Fruit fly (Drosophila melanogaster): Measurements from ENCODE around the gene CG15731.
A peak's percentile ranks its signal among the peaks of the same experiment; 100 is the strongest.

CG15731 gene

DNA sequence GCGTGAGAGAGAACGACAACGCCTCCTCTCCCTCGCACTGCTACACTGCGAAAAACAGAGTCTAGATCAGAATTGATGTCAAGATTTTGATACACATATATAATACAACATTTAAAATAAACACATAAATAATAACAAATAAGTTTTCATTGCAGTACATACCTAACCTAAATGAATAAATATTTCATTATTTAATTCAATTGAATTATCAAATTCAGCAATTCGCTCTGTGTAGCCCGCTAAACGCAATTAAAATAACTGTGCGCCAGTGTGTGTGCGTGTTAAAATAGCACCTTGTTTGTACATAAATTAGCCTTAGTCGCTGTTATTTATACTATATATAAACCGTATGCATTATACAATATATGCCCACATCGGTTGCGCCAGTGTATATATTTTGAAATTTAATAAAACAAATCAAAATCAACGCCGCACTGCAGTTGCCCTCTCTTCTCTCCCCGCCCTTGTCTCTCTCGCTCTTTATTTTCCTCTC, 14.7 kb upstream of the CG15731 start (continued):
- TF ChIP-seq bcd (GFP tag; optimal IDR thresholded peaks at IDR 0.05) (peak; percentile 95), chif (GFP tag; optimal IDR thresholded peaks at IDR 0.05) (peak; percentile 49 to 57), Ravus (GFP tag; IDR thresholded peaks at IDR 0.05) (peak; percentile 90), CG3838 (GFP tag; optimal IDR thresholded peaks at IDR 0.05) (peak; percentile 59), Mad (GFP tag; optimal IDR thresholded peaks at IDR 0.05) (peak; percentile 81), CG7786 (GFP tag; optimal IDR thresholded peaks at IDR 0.05) (peak; percentile 19), NK7.1 (GFP tag; optimal IDR thresholded peaks at IDR 0.05) (peak; percentile 45), CG31365 (tag; optimal IDR thresholded peaks at IDR 0.05) (peak; percentile 68), CG3726 (GFP tag; IDR thresholded peaks at IDR 0.05) (peak; percentile 88), CG8089 (GFP tag; optimal IDR thresholded peaks at IDR 0.05) (no peak), Hr78 (GFP tag; optimal IDR thresholded peaks at IDR 0.05) (peak in 1 of 2 experiments; percentile 83), Hsf (GFP tag; optimal IDR thresholded peaks at IDR 0.05) (peak; percentile 88), CG8359 (GFP tag; optimal IDR thresholded peaks at IDR 0.05; ENCODE audit: borderline replicate concordance) (peak; percentile 82), tll (GFP tag; optimal IDR thresholded peaks at IDR 0.05) (peak in 1 of 2 experiments; percentile 24), E2f2 (GFP tag; IDR thresholded peaks at IDR 0.05) (peak; percentile 81), CG11696 (GFP tag; IDR thresholded peaks at IDR 0.05) (peak; percentile 85), bab2 (GFP tag; optimal IDR thresholded peaks at IDR 0.05) (peak; percentile 66), sens-2 (GFP tag; IDR thresholded peaks at IDR 0.05) (peak; percentile 82), CG6654 (GFP tag; optimal IDR thresholded peaks at IDR 0.05) (peak; percentile 76), mld (GFP tag; IDR thresholded peaks at IDR 0.05; ENCODE audit: partially characterized antibody) (no peak), Ets65A (GFP tag) (peak; percentile 95), CG6854 (GFP tag; optimal IDR thresholded peaks at IDR 0.05) (peak; percentile 92), Nf-YB (GFP tag; optimal IDR thresholded peaks at IDR 0.05) (peak; percentile 83), cwo (GFP tag; optimal IDR thresholded peaks at IDR 0.05) (peak; percentile 92), Atf6 (GFP tag; IDR thresholded peaks at IDR 0.05) (peak; percentile 97), CG9932 (GFP tag; IDR thresholded peaks at IDR 0.05) (peak; percentile 96), Xbp1 (GFP tag; optimal IDR thresholded peaks at IDR 0.05) (peak; percentile 92), H2.0 (GFP tag; IDR thresholded peaks at IDR 0.05) (peak; percentile 92), Six4 (GFP tag; optimal IDR thresholded peaks at IDR 0.05) (peak; percentile 83), CG7987 (GFP tag; optimal IDR thresholded peaks at IDR 0.05) (peak; percentile 83), CG4730 (GFP tag; IDR thresholded peaks at IDR 0.05) (peak; percentile 94), ham (GFP tag; IDR thresholded peaks at IDR 0.05) (peak; percentile 84), fd3F (GFP tag; optimal IDR thresholded peaks at IDR 0.05) (peak; percentile 93), CG9727 (GFP tag; optimal IDR thresholded peaks at IDR 0.05) (peak; percentile 95), HLHmδ (GFP tag; optimal IDR thresholded peaks at IDR 0.05) (no peak), CG33557 (GFP tag; optimal IDR thresholded peaks at IDR 0.05) (peak; percentile 64), zen (tag; optimal IDR thresholded peaks at IDR 0.05) (peak; percentile 90), cato (GFP tag; optimal IDR thresholded peaks at IDR 0.05; ENCODE audit: borderline replicate concordance) (peak; percentile 73), bbx (GFP tag; IDR thresholded peaks at IDR 0.05; ENCODE audit: partially characterized antibody) (no peak), repo (GFP tag; optimal IDR thresholded peaks at IDR 0.05) (no peak), fd64A (GFP tag; optimal IDR thresholded peaks at IDR 0.05) (peak; percentile 73), chinmo (GFP tag; IDR thresholded peaks at IDR 0.05; ENCODE audit: partially characterized antibody) (no peak), CG7357 (GFP tag; IDR thresholded peaks at IDR 0.05) (peak; percentile 89), CG4707 (GFP tag; optimal IDR thresholded peaks at IDR 0.05) (peak; percentile 62), sob (GFP tag; IDR thresholded peaks at IDR 0.05) (peak; percentile 97), nerfin-1 (tag; optimal IDR thresholded peaks at IDR 0.05) (peak; percentile 90), eyg (GFP tag; optimal IDR thresholded peaks at IDR 0.05) (no peak), ato (GFP tag; IDR thresholded peaks at IDR 0.05; ENCODE audit: partially characterized antibody) (no peak), sqz (GFP tag; optimal IDR thresholded peaks at IDR 0.05) (peak; percentile 84), Nf-YA (GFP tag; IDR thresholded peaks at IDR 0.05) (peak; percentile 88)
